Fruit fly (Drosophila melanogaster) ovary, adult (tissue): ENCODE data around the gene CG32820.
A peak's percentile ranks its signal among the peaks of the same experiment; 100 is the strongest.
"Not testable (repeated sequence)": the region's sequence is repeated elsewhere in the genome, so short reads cannot be mapped to it uniquely, and the experiment has no call there.

Experiments
- CG17801 ChIP-seq: fragments of 200-800 bp; optimal IDR thresholded peaks from 2 replicates; lab custom pipeline; 2019; ENCODE audit warnings: missing biosample characterization, mild to moderate bottlenecking, missing genetic modification characterization, moderate library complexity; ENCODE audit not compliant: partially characterized antibody

CG32820 gene

dm6 chrX:21615139-21615538 lies at the start of gene CG32820:
Gene CG32820 (minus strand): TSS chrX:21615239.
- not testable (repeated sequence) for TF ChIP-seq CG17801 (GFP tag; lab: Kevin White, UChicago)

- TF ChIP-seq CG17801 (GFP tag; lab: Kevin White, UChicago), result no peak
Measured at dm6 chrX:21632852-21633251, 17.8 kb upstream of the CG32820 start.

DNA sequence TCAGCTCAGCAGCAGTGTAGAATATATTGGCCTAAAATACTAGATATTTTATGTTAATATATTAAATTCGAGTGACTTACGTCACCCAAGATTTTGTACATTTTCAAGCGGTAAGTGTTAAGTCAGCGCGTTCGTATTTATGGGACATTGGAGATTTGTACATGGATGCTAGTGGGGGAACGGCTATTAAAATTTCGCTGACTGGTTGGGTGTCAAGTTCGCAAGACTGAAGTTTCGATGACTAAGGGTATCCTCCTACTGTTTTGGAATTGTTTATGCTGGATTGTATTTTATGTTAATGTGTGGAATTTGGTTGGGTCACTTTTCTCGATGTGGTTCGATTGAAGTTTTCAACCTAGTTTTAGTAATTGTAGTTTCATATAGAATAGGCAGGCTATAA lies 17.2 kb upstream of the CG32820 start:
- TF ChIP-seq CG17801 (GFP tag; lab: Kevin White, UChicago), result no peak

DNA sequence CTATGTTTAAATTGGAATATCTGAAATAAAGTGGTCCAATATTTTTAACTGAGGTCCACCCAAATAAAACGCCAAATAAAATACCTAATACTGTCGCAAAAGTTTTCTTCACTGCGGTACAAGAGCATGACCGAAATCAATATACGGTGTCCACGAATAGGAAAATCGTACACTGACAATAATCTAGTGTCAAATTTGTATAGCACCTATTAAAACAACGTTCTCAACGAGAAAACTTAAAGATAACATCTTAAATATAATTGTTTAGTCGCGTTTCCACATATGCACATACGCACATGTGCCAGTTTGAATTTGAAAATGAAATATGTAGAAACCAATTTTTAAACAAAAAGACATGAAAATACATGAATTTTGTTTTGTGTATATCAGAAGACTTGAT lies 16.4 kb upstream of the CG32820 start:
- peak; percentile 84 for TF ChIP-seq CG17801 (GFP tag; lab: Kevin White, UChicago)

DNA sequence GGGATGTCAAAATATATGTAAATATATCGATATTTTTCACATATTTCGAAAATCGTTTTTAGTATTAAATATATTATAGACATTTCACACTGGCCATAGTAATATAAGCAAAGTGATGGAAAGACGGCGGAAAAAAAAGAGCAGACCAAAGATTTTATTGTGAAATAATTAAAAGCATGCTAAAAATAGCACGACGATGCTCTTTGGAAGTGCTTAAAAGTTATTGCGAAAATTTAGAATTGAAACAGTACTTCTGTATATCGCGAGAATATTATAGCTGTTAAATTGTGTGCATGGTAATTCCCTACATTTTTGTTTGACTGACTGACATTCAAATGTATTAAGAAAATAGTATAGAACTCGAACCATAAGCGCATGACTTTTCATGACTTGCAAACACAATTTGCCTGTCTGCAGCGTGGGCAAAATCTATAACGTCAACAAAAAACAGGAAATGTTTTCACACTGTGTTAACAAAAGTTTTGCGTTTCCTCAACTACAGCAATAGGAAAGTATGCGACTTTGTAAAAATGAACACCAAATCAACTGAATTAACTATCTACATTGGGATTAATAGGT lies 15.2 kb upstream of the CG32820 start:
- TF ChIP-seq CG17801 (GFP tag; lab: Kevin White, UChicago), result no peak

DNA sequence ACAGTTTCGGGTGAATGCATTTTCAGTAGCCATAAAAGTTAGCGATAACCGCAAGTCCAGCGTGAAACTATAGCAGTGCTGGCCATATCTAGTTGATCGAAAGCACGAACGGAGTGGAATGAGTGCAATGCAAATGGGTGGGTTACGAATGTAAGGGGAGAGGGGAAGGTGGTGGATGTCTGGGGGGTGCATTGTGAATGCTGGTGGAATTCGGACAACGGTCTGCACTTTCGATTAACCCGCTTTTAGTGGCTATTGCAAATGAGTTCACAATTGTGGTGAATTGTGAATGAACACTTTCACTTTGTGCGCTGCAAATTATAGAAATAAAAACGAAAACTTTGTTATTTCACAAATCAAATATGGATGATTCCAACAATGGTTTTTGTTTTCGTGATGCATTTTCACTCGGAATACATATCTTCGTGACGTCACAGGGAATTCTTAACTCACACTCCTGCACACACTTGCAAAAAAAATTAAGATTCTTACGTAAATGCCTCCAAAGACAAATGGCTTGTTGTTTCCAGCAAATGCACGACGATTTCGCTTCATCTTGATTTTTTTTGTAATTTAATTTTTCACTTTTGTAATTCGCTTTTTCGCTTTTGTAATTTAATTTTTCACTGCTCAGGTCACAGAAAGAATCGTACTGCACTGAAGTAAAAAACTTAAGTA lies 14.6 kb upstream of the CG32820 start, which contains the start of gene DIP1:
DIP1 (minus strand) TSS at position 667 of the 678 bp plus-strand sequence.
- TF ChIP-seq CG17801 (GFP tag; lab: Kevin White, UChicago), result peak; percentile 36

dm6 chrX:21623641-21624040 lies 8.6 kb upstream of the CG32820 start, which contains the start of gene CG32500:
Gene CG32500 (minus strand): TSS chrX:21623750.
- TF ChIP-seq CG17801 (GFP tag; lab: Kevin White, UChicago), result not testable (repeated sequence)

DNA sequence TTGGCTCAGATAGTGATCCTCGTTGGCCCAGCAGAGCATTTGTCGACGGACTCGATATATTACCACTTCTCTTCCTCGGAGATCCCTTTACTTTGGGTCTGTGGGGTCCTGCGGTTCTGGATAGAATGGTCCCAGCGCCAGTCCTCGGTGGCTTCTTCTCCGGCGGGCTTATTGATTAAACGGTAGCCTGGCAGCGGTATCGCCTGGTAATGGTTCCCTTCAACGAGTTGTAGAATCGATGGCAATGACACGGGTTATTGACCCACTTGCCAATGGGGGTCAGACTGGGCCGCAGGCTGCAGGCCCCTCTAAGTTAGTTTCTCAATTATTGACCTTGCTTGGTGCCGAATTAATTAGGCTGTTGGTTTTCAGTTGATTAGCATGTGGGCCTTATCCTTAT lies 6.0 kb upstream of the CG32820 start, which contains the start of gene CG32819:
CG32819 (minus strand) TSS at position 101 of the 400 bp plus-strand sequence.
- TF ChIP-seq CG17801 (GFP tag; lab: Kevin White, UChicago), result not testable (repeated sequence)

dm6 chrX:21617517-21617916 lies 2.5 kb upstream of the CG32820 start, which contains the start of gene CG32857:
Gene CG32857 (minus strand): TSS chrX:21617617.
- not testable (repeated sequence) for TF ChIP-seq CG17801 (GFP tag; lab: Kevin White, UChicago)

dm6 chrX:21611426-21611825 lies 3.6 kb downstream of the CG32820 start, which contains the start of gene CG33502:
Gene CG33502 (minus strand): TSS chrX:21611526.
- not testable (repeated sequence) for TF ChIP-seq CG17801 (GFP tag; lab: Kevin White, UChicago)

- TF ChIP-seq CG17801 (GFP tag; lab: Kevin White, UChicago), result not testable (repeated sequence)
Measured at dm6 chrX:21608820-21609219, 6.2 kb downstream of the CG32820 start, which contains the start of gene CG17450. Gene CG17450 (minus strand): TSS chrX:21608920.

DNA sequence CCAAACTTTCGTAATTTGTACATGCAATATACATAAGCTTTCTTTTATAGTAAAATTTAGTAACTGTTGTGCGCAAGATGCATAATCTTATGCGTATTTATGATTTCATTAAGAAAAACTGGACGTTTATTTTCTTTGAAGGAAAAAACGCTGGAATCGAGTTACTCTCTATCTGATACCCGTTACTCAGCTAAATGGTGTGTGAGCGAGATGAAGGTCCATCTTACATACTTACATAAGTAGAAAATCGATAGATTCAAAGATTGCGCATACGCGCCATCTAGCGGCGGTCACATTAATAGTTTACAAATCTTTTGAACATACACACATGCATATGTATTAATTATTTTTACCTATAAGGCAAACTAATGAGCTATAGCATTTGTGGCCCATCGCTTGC lies 9.5 kb downstream of the CG32820 start:
- no peak for TF ChIP-seq CG17801 (GFP tag; lab: Kevin White, UChicago)

dm6 chrX:21604956-21605502 lies 10.0 kb downstream of the CG32820 start, which contains the start of gene GCS2alpha:
Gene GCS2alpha (minus strand): TSS chrX:21605264.
- no peak for TF ChIP-seq CG17801 (GFP tag; lab: Kevin White, UChicago)

DNA sequence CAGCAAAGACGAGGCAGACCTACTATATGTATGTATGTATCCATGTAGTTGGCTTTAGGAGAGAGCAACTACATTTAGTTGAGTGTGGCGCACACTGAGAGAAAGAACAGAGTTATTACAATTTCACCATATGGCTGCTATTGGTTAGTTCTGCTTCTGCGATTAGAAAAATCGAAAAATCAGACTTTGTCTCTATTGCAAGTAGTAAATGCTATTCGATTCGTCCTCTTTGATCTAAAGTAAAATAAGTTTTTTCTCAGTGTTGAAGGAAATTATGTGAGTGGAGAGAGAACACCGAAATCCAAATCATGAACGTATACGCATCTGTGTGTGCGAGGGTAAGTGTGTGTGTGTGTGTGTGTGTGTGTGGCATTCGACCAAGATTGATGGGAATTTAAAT lies 21.1 kb downstream of the CG32820 start:
- TF ChIP-seq CG17801 (GFP tag; lab: Kevin White, UChicago), result peak; percentile 24

DNA sequence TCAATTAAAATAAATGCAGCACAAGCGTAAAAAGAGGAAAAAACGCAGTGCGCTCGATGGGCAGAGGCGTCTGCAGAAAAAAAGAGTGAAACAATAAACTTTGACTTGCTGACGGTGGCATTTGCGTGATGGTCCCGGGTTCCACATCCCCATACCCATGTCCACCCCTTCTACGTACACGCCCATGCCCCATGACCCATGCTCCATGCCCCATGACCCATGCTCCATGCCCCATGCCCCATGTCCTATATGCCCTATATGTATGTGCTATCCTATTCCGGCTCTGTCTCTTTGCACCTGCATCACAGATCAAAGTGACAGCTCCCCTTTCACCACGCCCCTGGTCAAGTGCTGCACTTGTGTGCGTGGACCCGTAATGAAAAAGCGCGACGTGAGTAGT lies 23.0 kb downstream of the CG32820 start:
- TF ChIP-seq CG17801 (GFP tag; lab: Kevin White, UChicago), result peak; percentile 62
